Fruit fly (Drosophila melanogaster) whole organism, adult: ENCODE data around the gene CG34451.

Experiments used
- CG11617 ChIP-seq: fragments of 200-800 bp; sonication (Bioruptor generic); optimal IDR thresholded peaks from 2 replicates; lab custom pipeline; 2017; ENCODE audit warnings: mild to moderate bottlenecking, missing biosample characterization, missing genetic modification reagents, missing genetic modification characterization
- CG12768 ChIP-seq: fragments of 200-800 bp; sonication (Bioruptor generic); optimal IDR thresholded peaks from 2 replicates; lab custom pipeline; 2017; ENCODE audit warnings: missing biosample characterization, missing genetic modification characterization, mild to moderate bottlenecking, moderate library complexity, missing genetic modification reagents
- CG14711 ChIP-seq: fragments of 200-800 bp; sonication (Bioruptor generic); optimal IDR thresholded peaks from 2 replicates; lab custom pipeline; 2018; ENCODE audit warnings: missing biosample characterization, mild to moderate bottlenecking, missing genetic modification characterization, moderate library complexity
- CG1620 ChIP-seq: fragments of 200-800 bp; sonication (Bioruptor generic); optimal IDR thresholded peaks from 2 replicates; lab custom pipeline; 2016; ENCODE audit warnings: missing biosample characterization, missing genetic modification characterization
- CG33017 ChIP-seq: fragments of 200-800 bp; sonication (Bioruptor generic); optimal IDR thresholded peaks from 2 replicates; lab custom pipeline; 2018; ENCODE audit warnings: missing biosample characterization, mild to moderate bottlenecking, missing genetic modification characterization, moderate library complexity
- CG5204 ChIP-seq: fragments of 200-800 bp; sonication (Bioruptor generic); optimal IDR thresholded peaks from 2 replicates; lab custom pipeline; 2016; ENCODE audit warnings: missing biosample characterization, missing genetic modification characterization
- CG7045 ChIP-seq: fragments of 200-800 bp; sonication (Bioruptor generic); optimal IDR thresholded peaks from 2 replicates; lab custom pipeline; 2017; ENCODE audit warnings: missing biosample characterization, mild to moderate bottlenecking, missing genetic modification characterization
- CG7101 ChIP-seq: fragments of 200-800 bp; sonication (Bioruptor generic); optimal IDR thresholded peaks from 2 replicates; lab custom pipeline; 2018; ENCODE audit warnings: missing biosample characterization, mild to moderate bottlenecking, missing genetic modification characterization, moderate library complexity
- Clk ChIP-seq: fragments of 200-800 bp; sonication (Bioruptor generic); optimal IDR thresholded peaks from 2 replicates; lab custom pipeline; 2017; ENCODE audit warnings: missing biosample characterization, missing genetic modification characterization
- Crg-1 ChIP-seq: fragments of 200-800 bp; sonication (Bioruptor generic); optimal IDR thresholded peaks from 2 replicates; lab custom pipeline; 2016; ENCODE audit warnings: missing biosample characterization, missing genetic modification characterization
- Hr96 ChIP-seq: fragments of 200-800 bp; sonication (Bioruptor generic); optimal IDR thresholded peaks from 2 replicates; lab custom pipeline; 2016; ENCODE audit warnings: missing biosample characterization, missing genetic modification characterization
- Mnt ChIP-seq: fragments of 200-800 bp; sonication (Bioruptor generic); optimal IDR thresholded peaks from 2 replicates; lab custom pipeline; 2016; ENCODE audit warnings: missing biosample characterization, mild to moderate bottlenecking, missing genetic modification characterization
- bab1 ChIP-seq: fragments of 200-800 bp; sonication (Bioruptor generic); optimal IDR thresholded peaks from 3 replicates; lab custom pipeline; 2019; ENCODE audit warnings: missing biosample characterization, mild to moderate bottlenecking, missing genetic modification characterization, moderate library complexity
- cic ChIP-seq: fragments of 200-800 bp; sonication (Bioruptor generic); optimal IDR thresholded peaks from 2 replicates; lab custom pipeline; 2017; ENCODE audit warnings: missing biosample characterization, mild to moderate bottlenecking, missing genetic modification characterization, moderate library complexity
- cnc ChIP-seq, 2 experiments: fragments of >200 bp; optimal IDR thresholded peaks; 2 replicates each; lab custom pipeline; 2017
- kay ChIP-seq: fragments of 200-800 bp; sonication (Bioruptor generic); peaks from one replicate; lab custom pipeline; 2016; ENCODE audit warnings: missing biosample characterization, missing genetic modification characterization, borderline replicate concordance
- ovo ChIP-seq: fragments of 200-800 bp; sonication (Bioruptor generic); optimal IDR thresholded peaks from 2 replicates; lab custom pipeline; 2016; ENCODE audit warnings: missing biosample characterization, missing genetic modification characterization
- pad ChIP-seq: fragments of 200-800 bp; sonication (Bioruptor generic); optimal IDR thresholded peaks from 3 replicates; lab custom pipeline; 2017; ENCODE audit warnings: missing biosample characterization, missing genetic modification characterization, mild to moderate bottlenecking, moderate library complexity, missing genetic modification reagents
- tj ChIP-seq: fragments of 200-800 bp; sonication (Bioruptor generic); optimal IDR thresholded peaks from 3 replicates; lab custom pipeline; 2017; ENCODE audit warnings: missing biosample characterization, mild to moderate bottlenecking, missing genetic modification characterization, moderate library complexity
- toe ChIP-seq: fragments of 200-800 bp; sonication (Bioruptor generic); optimal IDR thresholded peaks from 2 replicates; lab custom pipeline; 2016; ENCODE audit warnings: missing biosample characterization, missing genetic modification characterization

Gene CG34451

dm6 chr3L:15702191-15702590 is 10.3 kb upstream of the CG34451 start:
- TF ChIP-seq CG5204 (no peak), bab1 (GFP tag; lab: Kevin White, UChicago) (no peak), CG7045 (GFP tag; lab: Kevin White, UChicago) (no peak), ovo (no peak), CG1620 (GFP tag; lab: Kevin White, UChicago) (no peak)

dm6 chr3L:15700338-15700966 is 8.6 kb upstream of the CG34451 start:
- TF ChIP-seq CG11617 (GFP tag; lab: Kevin White, UChicago) = no peak
- no peak for TF ChIP-seq CG7045 (GFP tag; lab: Kevin White, UChicago)
- TF ChIP-seq cic (GFP tag; lab: Kevin White, UChicago) = no peak
- TF ChIP-seq CG14711 = no peak
- no peak for TF ChIP-seq cnc (optimal IDR thresholded peaks at IDR 0.05; lab: Kevin White, UChicago)

- no peak for TF ChIP-seq CG11617 (GFP tag; lab: Kevin White, UChicago)
- no peak for TF ChIP-seq cnc (optimal IDR thresholded peaks at IDR 0.05; lab: Kevin White, UChicago)
- TF ChIP-seq toe = no peak
- TF ChIP-seq CG7045 (GFP tag; lab: Kevin White, UChicago) = no peak
- TF ChIP-seq cic (GFP tag; lab: Kevin White, UChicago) = no peak
- TF ChIP-seq CG14711 = no peak
- TF ChIP-seq Hr96 = no peak
These were observed 7.9 kb upstream of the CG34451 start, which contains the start of gene comm2 for dm6 chr3L:15699626-15700337. comm2 (minus strand) TSS chr3L:15699850.

dm6 chr3L:15697916-15698315 is 6.0 kb upstream of the CG34451 start:
- TF ChIP-seq kay (GFP tag; lab: Kevin White, UChicago) (no peak), CG7101 (tag; lab: Kevin White, UChicago) (no peak), Hr96 (no peak), CG7045 (GFP tag; lab: Kevin White, UChicago) (no peak), CG5204 (no peak), Clk (GFP tag; lab: Kevin White, UChicago) (no peak), CG33017 (tag; lab: Kevin White, UChicago) (no peak)

DNA sequence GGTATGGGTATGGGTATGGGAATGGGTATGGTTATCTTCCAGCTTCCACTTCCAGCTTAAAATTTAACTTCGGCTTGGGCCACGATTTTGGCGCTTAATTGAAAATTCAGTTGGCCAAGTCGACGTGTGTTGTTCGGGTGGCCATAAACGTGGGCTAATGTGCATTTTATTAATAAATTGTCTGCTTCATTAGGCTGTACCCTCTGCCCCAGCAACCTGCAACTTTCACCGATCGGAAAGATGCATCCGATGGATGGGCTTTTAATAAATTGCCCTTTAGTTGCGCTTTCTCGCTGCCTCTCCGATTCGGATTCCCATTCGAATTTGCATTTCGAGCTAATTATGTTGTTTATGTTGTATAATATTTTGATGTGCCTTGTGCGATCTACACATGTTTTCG is 3.3 kb upstream of the CG34451 start:
- TF ChIP-seq cnc (optimal IDR thresholded peaks at IDR 0.05; lab: Kevin White, UChicago) = no peak
- no peak for TF ChIP-seq CG7101 (tag; lab: Kevin White, UChicago)
- no peak for TF ChIP-seq CG14711
- no peak for TF ChIP-seq pad (GFP tag; lab: Kevin White, UChicago)
- no peak for TF ChIP-seq kay (GFP tag; lab: Kevin White, UChicago)
- no peak for TF ChIP-seq CG7045 (GFP tag; lab: Kevin White, UChicago)
- TF ChIP-seq tj (GFP tag; lab: Kevin White, UChicago) = no peak
- no peak for TF ChIP-seq Hr96
- TF ChIP-seq cic (GFP tag; lab: Kevin White, UChicago) = no peak
- TF ChIP-seq Clk (GFP tag; lab: Kevin White, UChicago) = no peak
- no peak for TF ChIP-seq CG12768 (GFP tag; lab: Kevin White, UChicago)
- TF ChIP-seq Mnt = no peak
- no peak for TF ChIP-seq ovo
- TF ChIP-seq CG33017 (tag; lab: Kevin White, UChicago) = no peak
- no peak for TF ChIP-seq CG11617 (GFP tag; lab: Kevin White, UChicago)
- TF ChIP-seq Crg-1 (GFP tag; lab: Kevin White, UChicago) = no peak
- no peak for TF ChIP-seq bab1 (GFP tag; lab: Kevin White, UChicago)

DNA sequence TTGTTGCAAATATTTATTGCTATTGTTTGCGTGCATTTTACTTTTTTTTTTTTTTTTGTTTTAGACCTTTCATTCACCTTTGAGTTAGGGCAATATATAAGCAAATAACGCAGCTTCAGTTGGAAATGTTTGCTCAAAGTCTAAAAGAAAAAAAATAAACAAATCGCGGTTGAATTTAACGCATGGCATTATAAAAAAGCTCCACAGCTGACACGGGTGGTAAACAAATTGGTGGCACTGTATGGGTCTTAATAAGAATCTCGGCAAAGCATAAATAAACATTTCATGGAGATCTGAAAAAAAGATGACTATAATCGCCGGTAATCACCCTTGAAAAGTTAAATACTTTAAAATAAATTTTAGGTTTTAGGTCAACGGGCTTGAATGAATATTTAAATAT is 2.5 kb upstream of the CG34451 start:
- TF ChIP-seq CG7101 (tag; lab: Kevin White, UChicago) (peak; percentile 4), cic (GFP tag; lab: Kevin White, UChicago) (no peak)

DNA sequence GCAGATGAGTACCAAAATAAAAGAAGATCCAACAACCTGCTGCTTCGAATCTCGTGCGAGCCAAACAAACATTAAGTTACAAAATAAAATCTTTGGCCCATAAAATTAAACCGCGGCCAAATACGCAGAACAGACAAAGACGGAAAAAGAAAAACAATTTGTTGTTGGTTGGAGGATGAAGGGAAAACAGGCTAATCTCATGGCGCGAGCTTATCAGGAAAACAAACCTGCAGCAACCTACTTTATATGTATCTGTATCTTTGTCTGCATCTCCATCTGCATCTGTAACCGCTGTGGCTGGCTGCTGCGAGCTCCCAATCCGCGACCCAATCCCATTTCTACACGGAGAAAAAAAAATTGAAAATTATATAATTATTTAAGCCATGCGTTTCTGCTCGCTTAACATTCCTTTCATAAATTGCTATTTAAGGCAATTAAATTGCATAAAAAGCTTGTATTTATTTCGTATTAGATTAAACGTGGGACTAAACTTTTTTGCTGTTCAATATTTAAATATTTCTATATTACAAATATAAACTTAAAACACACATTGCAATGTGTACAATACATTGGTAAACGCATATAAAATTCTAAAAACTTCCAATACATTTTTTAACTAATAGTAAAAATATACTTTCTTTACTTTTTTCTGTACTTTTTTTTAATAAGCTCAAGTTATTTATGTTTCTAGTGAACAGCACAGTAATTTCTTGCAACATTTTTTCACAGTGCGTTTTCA is 1.1 kb upstream of the CG34451 start:
- TF ChIP-seq bab1 (GFP tag; lab: Kevin White, UChicago) (no peak), tj (GFP tag; lab: Kevin White, UChicago) (no peak), ovo (no peak), CG1620 (GFP tag; lab: Kevin White, UChicago) (no peak), CG7045 (GFP tag; lab: Kevin White, UChicago) (no peak), Crg-1 (GFP tag; lab: Kevin White, UChicago) (no peak)
